Worm (Caenorhabditis elegans) whole organism, L4 larva: ENCODE measurements around the gene T27A8.2.

ENCODE experiments used
- Y105C5A.15 ChIP-seq: fragments of 200-800 bp; sonication (Bioruptor generic); IDR thresholded peaks from 2 replicates; pipeline ENCODE4 v1.3.6; 2022; ENCODE audit warnings: missing genetic modification characterization, missing compliant biosample characterization
- Y5F2A.4 ChIP-seq: fragments of 200-800 bp; sonication (Bioruptor generic); optimal IDR thresholded peaks from 2 replicates; lab custom pipeline; 2018; ENCODE audit warnings: mild to moderate bottlenecking, missing genetic modification characterization, missing compliant biosample characterization
- ZK337.2 ChIP-seq: fragments of 200-800 bp; sonication (Bioruptor generic); IDR thresholded peaks from 2 replicates; pipeline ENCODE4 v1.3.6; 2022; ENCODE audit warnings: missing genetic modification reagents, missing genetic modification characterization, missing compliant biosample characterization
- aha-1 ChIP-seq: fragments of 150-350 bp; peaks from one replicate; lab custom pipeline; 2014; ENCODE audit warnings: missing biosample characterization, missing genetic modification characterization
- ama-1 ChIP-seq: fragments of 150-350 bp; optimal IDR thresholded peaks from 2 replicates; lab custom pipeline; 2014; ENCODE audit warnings: inconsistent platforms, mixed read lengths
- ceh-28 ChIP-seq: fragments of 150-350 bp; optimal IDR thresholded peaks from 2 replicates; lab custom pipeline; 2014; ENCODE audit warnings: missing biosample characterization, missing genetic modification reagents, missing genetic modification characterization
- ceh-82 ChIP-seq: sonication (generic microtip); optimal IDR thresholded peaks from 2 replicates; lab custom pipeline; 2017; ENCODE audit warnings: missing biosample characterization, missing genetic modification characterization
- cey-2 ChIP-seq: sonication (generic microtip); optimal IDR thresholded peaks from 3 replicates; lab custom pipeline; 2017; ENCODE audit warnings: missing genetic modification characterization, mild to moderate bottlenecking, missing compliant biosample characterization, antibody characterized with exemption, borderline replicate concordance; ENCODE audit not compliant: insufficient read depth
- daf-16 ChIP-seq, 3 experiments: sonication (generic microtip); optimal IDR thresholded peaks; 2 replicates each; lab custom pipeline; 2016 to 2017; ENCODE audit warnings: missing genetic modification characterization in 3 of 3, missing genetic modification reagents in 3 of 3, mild to moderate bottlenecking in 2 of 3, missing compliant biosample characterization in 2 of 3, missing biosample characterization in 1 of 3, moderate library complexity in 1 of 3
- daf-8 ChIP-seq: fragments of 200-800 bp; sonication (Bioruptor generic); IDR thresholded peaks from 2 replicates; pipeline ENCODE4 v1.3.6; 2022; ENCODE audit warnings: missing genetic modification characterization, missing compliant biosample characterization
- dmd-9 ChIP-seq: fragments of 200-800 bp; sonication (Bioruptor generic); IDR thresholded peaks from 2 replicates; pipeline ENCODE4 v1.3.6; 2022; ENCODE audit warnings: missing genetic modification reagents, missing genetic modification characterization, missing compliant biosample characterization
- fkh-10 ChIP-seq: fragments of 150-350 bp; optimal IDR thresholded peaks from 2 replicates; lab custom pipeline; 2014; ENCODE audit warnings: missing biosample characterization, missing genetic modification reagents, missing genetic modification characterization
- hlh-11 ChIP-seq: fragments of 200-800 bp; sonication (Bioruptor generic); optimal IDR thresholded peaks from 2 replicates; lab custom pipeline; 2018; ENCODE audit warnings: mild to moderate bottlenecking, missing genetic modification characterization, missing compliant biosample characterization
- hmg-1.1 ChIP-seq: fragments of 200-800 bp; sonication (Bioruptor generic); IDR thresholded peaks from 2 replicates; pipeline ENCODE4 v1.3.6; 2022; ENCODE audit warnings: missing genetic modification reagents, missing genetic modification characterization, missing compliant biosample characterization
- lin-1 ChIP-seq: fragments of 200-800 bp; sonication (Bioruptor generic); IDR thresholded peaks from 2 replicates; pipeline ENCODE4 v1.3.6; 2022; ENCODE audit warnings: missing genetic modification reagents, missing genetic modification characterization, missing compliant biosample characterization
- lin-38 ChIP-seq: fragments of 200-800 bp; sonication (Bioruptor generic); IDR thresholded peaks from 2 replicates; pipeline ENCODE4 v1.3.6; 2022; ENCODE audit warnings: missing genetic modification reagents, missing genetic modification characterization, missing compliant biosample characterization
- madf-5 ChIP-seq, 2 experiments: fragments of 200-800 bp; sonication (Bioruptor generic); IDR thresholded peaks; 2 replicates each; pipeline ENCODE4 v1.3.6; 2022; ENCODE audit warnings: missing compliant biosample characterization in 2 of 2, missing genetic modification characterization in 2 of 2
- madf-9 ChIP-seq: fragments of 200-800 bp; sonication (Bioruptor generic); conservative IDR thresholded peaks from 2 replicates; pipeline ENCODE4 v1.3.6; 2022; ENCODE audit warnings: missing genetic modification reagents, missing genetic modification characterization, missing compliant biosample characterization
- mdt-29 ChIP-seq: fragments of 200-800 bp; sonication (Bioruptor generic); IDR thresholded peaks from 2 replicates; pipeline ENCODE4 v1.3.6; 2022; ENCODE audit warnings: missing genetic modification reagents, missing genetic modification characterization, missing compliant biosample characterization
- mes-2 ChIP-seq: sonication (generic microtip); optimal IDR thresholded peaks from 2 replicates; lab custom pipeline; 2016; ENCODE audit warnings: missing genotype, mild to moderate bottlenecking, missing genetic modification characterization, missing compliant biosample characterization; ENCODE audit not compliant: poor library complexity, severe bottlenecking
- nhr-10 ChIP-seq: fragments of 150-350 bp; optimal IDR thresholded peaks from 2 replicates; lab custom pipeline; 2014; ENCODE audit warnings: missing biosample characterization, missing genetic modification characterization
- nhr-11 ChIP-seq: fragments of 150-350 bp; optimal IDR thresholded peaks from 2 replicates; lab custom pipeline; 2014; ENCODE audit warnings: missing biosample characterization, missing genetic modification characterization
- nhr-111 ChIP-seq: fragments of 200-800 bp; sonication (Bioruptor generic); optimal IDR thresholded peaks from 2 replicates; lab custom pipeline; 2018; ENCODE audit warnings: mild to moderate bottlenecking, missing genetic modification characterization, missing compliant biosample characterization
- nhr-28 ChIP-seq: fragments of 150-350 bp; optimal IDR thresholded peaks from 2 replicates; lab custom pipeline; 2014; ENCODE audit warnings: missing biosample characterization, missing genetic modification characterization
- nhr-41 ChIP-seq: fragments of 200-800 bp; sonication (Bioruptor generic); IDR thresholded peaks from 2 replicates; pipeline ENCODE4 v1.3.6; 2022; ENCODE audit warnings: missing genetic modification reagents, missing genetic modification characterization, missing compliant biosample characterization
- nhr-48 ChIP-seq: sonication (generic microtip); optimal IDR thresholded peaks from 2 replicates; lab custom pipeline; 2016; ENCODE audit warnings: mild to moderate bottlenecking, missing genetic modification characterization, missing compliant biosample characterization
- pha-4 ChIP-seq, 2 experiments: fragments of 150-350 bp in 1 of 2; fragments of 200-800 bp in 1 of 2; sonication (Bioruptor generic) in 1 of 2; IDR thresholded peaks in 1 of 2; optimal IDR thresholded peaks in 1 of 2; 2 replicates each; pipeline versions ENCODE4 v1.3.6 to Lab custom; 2014 to 2022; ENCODE audit warnings: missing genetic modification characterization in 2 of 2, missing genetic modification reagents in 2 of 2, missing biosample characterization in 1 of 2, missing compliant biosample characterization in 1 of 2
- php-3 ChIP-seq: fragments of 200-800 bp; sonication (Bioruptor generic); IDR thresholded peaks from 2 replicates; pipeline ENCODE4 v1.3.6; 2022; ENCODE audit warnings: missing genetic modification reagents, missing genetic modification characterization, missing compliant biosample characterization
- pqm-1 ChIP-seq: sonication (generic microtip); optimal IDR thresholded peaks from 2 replicates; lab custom pipeline; 2017; ENCODE audit warnings: missing biosample characterization, missing genetic modification characterization
- saeg-2 ChIP-seq: fragments of 200-800 bp; sonication (Bioruptor generic); IDR thresholded peaks from 2 replicates; pipeline ENCODE4 v1.3.6; 2022; ENCODE audit warnings: missing genetic modification reagents, missing genetic modification characterization, missing compliant biosample characterization
- set-16 ChIP-seq: fragments of 200-800 bp; sonication (Bioruptor generic); IDR thresholded peaks from 2 replicates; pipeline ENCODE4 v1.3.6; 2022; ENCODE audit warnings: missing genetic modification reagents, missing genetic modification characterization, missing compliant biosample characterization
- skn-1 ChIP-seq: fragments of 150-350 bp; optimal IDR thresholded peaks from 2 replicates; lab custom pipeline; 2014; ENCODE audit warnings: missing biosample characterization, missing genetic modification characterization
- snpc-4 ChIP-seq: fragments of 150-350 bp; optimal IDR thresholded peaks from 2 replicates; lab custom pipeline; 2014; ENCODE audit warnings: missing biosample characterization, missing genetic modification characterization
- spr-1 ChIP-seq: sonication (generic microtip); optimal IDR thresholded peaks from 2 replicates; lab custom pipeline; 2016; ENCODE audit warnings: mild to moderate bottlenecking, missing genetic modification characterization, missing compliant biosample characterization
- unc-62 ChIP-seq, 3 experiments: fragments of 150-350 bp in 1 of 3; sonication (generic microtip); optimal IDR thresholded peaks in 2 of 3; peaks in 1 of 3; 1 replicate in 1 of 3; 2 replicates in 2 of 3; lab custom pipeline; 2014 to 2017; ENCODE audit warnings: missing biosample characterization in 3 of 3, missing genetic modification characterization in 3 of 3, missing genetic modification reagents in 3 of 3, missing genotype in 1 of 3
- vab-7 ChIP-seq: fragments of 200-800 bp; sonication (Bioruptor generic); IDR thresholded peaks from 2 replicates; pipeline ENCODE4 v1.3.6; 2022; ENCODE audit warnings: missing genetic modification reagents, missing genetic modification characterization, missing compliant biosample characterization
- zag-1 ChIP-seq: fragments of 150-350 bp; optimal IDR thresholded peaks from 2 replicates; lab custom pipeline; 2014; ENCODE audit warnings: missing biosample characterization, missing genetic modification characterization
- zip-11 ChIP-seq: fragments of 200-800 bp; sonication (Bioruptor generic); IDR thresholded peaks from 2 replicates; pipeline ENCODE4 v1.3.6; 2022; ENCODE audit warnings: missing genetic modification characterization, missing compliant biosample characterization

The T27A8.2 gene

DNA sequence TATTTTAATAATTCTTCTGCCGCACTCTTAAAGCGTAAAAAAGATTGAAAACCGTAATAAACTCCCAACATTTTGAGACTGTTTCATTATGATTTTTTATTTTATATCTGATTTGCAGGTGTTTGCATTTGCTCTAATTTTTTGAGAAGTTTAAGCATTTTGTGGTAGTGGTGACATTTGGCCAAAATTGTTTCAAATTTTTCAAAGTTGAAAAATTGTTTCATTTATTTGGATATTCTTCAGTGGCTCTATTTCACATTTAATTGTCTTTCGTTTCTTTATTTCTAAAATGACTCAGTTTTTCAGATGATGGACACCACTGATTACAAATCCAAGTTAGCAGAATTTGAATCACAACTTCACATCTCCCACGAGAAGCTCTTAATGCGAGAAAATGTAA, 35.6 kb upstream of the T27A8.2 start, which contains the start of gene C30F2.5:
Gene C30F2.5, plus strand, starts transcription at position 301 of the 400 bp plus-strand sequence.
- peak; percentile 1 for TF ChIP-seq aha-1 (tag; lab: Kevin White, UChicago)
- no peak for TF ChIP-seq madf-5 (GFP tag; IDR thresholded peaks at IDR 0.05; lab: Robert Waterston, UW)
- TF ChIP-seq vab-7 (GFP tag; lab: Robert Waterston, UW): no peak
- no peak for TF ChIP-seq skn-1 (tag; lab: Kevin White, UChicago)

ce11 chrX:16091166-16091565, 32.4 kb upstream of the T27A8.2 start:
- TF ChIP-seq hlh-11 (tag; lab: Kevin White, UChicago): peak; percentile 35
- no peak for TF ChIP-seq ama-1 (lab: Kevin White, UChicago)
- no peak for TF ChIP-seq nhr-11
- TF ChIP-seq php-3: 0 out of 2 replicates have a peak, but pooled peaks have one; percentile 18
- 0 out of 2 replicates have a peak, but pooled peaks have one; percentile 23 for TF ChIP-seq nhr-41
- TF ChIP-seq saeg-2 (GFP tag; lab: Robert Waterston, UW): 0 out of 2 replicates have a peak, but pooled peaks have one; percentile 14
- TF ChIP-seq snpc-4 (tag; lab: Kevin White, UChicago): peak; percentile 1

- TF ChIP-seq ZK337.2 (GFP tag; lab: Robert Waterston, UW) (no peak), nhr-28 (tag; lab: Kevin White, UChicago) (peak; percentile 30), nhr-10 (no peak), hlh-11 (tag; lab: Kevin White, UChicago) (peak; percentile 44), daf-16 (GFP tag; optimal IDR thresholded peaks at IDR 0.05; lab: Kevin White, UChicago) (no peak), daf-16 (tag; optimal IDR thresholded peaks at IDR 0.05; lab: Kevin White, UChicago) (peak; percentile 70), pqm-1 (tag; lab: Kevin White, UChicago) (peak; percentile 12)
These were observed 29.1 kb upstream of the T27A8.2 start for ce11 chrX:16087842-16088241.

ce11 chrX:16085094-16085493, 26.3 kb upstream of the T27A8.2 start, which contains the start of gene C30F2.2:
Gene C30F2.2 (minus strand): TSS chrX:16085215.
- TF ChIP-seq zag-1 (no peak), unc-62 (GFP tag; optimal IDR thresholded peaks at IDR 0.05 in 1 of 2; lab: Kevin White, UChicago) (peak in 1 of 2 experiments; percentile 48), unc-62 (tag; optimal IDR thresholded peaks at IDR 0.05; lab: Kevin White, UChicago) (no peak), vab-7 (GFP tag; lab: Robert Waterston, UW) (no peak), Y105C5A.15 (GFP tag; lab: Robert Waterston, UW) (no peak), pha-4 (GFP tag; IDR thresholded peaks at IDR 0.05; lab: Robert Waterston, UW) (no peak), pha-4 (tag; optimal IDR thresholded peaks at IDR 0.05; lab: Kevin White, UChicago) (peak; percentile 80), saeg-2 (GFP tag; lab: Robert Waterston, UW) (no peak), lin-1 (GFP tag; lab: Robert Waterston, UW) (no peak), zip-11 (GFP tag; lab: Robert Waterston, UW) (no peak), ceh-28 (tag; lab: Kevin White, UChicago) (no peak), Y5F2A.4 (GFP tag; lab: Kevin White, UChicago) (no peak)
- TF ChIP-seq, all 104 proteins: peak for 2

- TF ChIP-seq nhr-111 (GFP tag; lab: Kevin White, UChicago) (no peak), cey-2 (tag; lab: Kevin White, UChicago) (no peak), daf-8 (GFP tag; lab: Robert Waterston, UW) (no peak)
These were observed 23.3 kb upstream of the T27A8.2 start, which contains the start of gene idpp-14 for ce11 chrX:16082024-16082423. Gene idpp-14 (plus strand): TSS chrX:16082347.

DNA sequence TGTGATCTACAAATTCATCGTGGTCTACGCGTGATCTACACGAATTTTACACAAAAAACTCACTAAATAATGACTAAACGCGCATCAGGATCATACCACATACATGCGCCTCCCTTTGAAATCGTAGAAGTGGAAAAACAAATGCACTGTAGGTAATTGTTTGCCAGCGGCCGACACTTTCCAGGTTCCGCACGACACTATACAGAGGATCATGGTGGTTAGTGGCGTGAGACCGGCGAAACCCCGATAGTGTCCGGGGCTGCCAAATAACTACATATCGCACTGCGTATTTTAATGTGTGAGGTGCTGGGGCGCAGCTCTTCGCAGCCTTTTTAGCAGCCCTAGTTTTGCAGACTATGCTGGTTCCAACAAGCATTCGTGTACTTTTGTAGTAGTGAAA, 19.9 kb upstream of the T27A8.2 start:
- TF ChIP-seq aha-1 (tag; lab: Kevin White, UChicago) (peak; percentile 77), zag-1 (no peak)

DNA sequence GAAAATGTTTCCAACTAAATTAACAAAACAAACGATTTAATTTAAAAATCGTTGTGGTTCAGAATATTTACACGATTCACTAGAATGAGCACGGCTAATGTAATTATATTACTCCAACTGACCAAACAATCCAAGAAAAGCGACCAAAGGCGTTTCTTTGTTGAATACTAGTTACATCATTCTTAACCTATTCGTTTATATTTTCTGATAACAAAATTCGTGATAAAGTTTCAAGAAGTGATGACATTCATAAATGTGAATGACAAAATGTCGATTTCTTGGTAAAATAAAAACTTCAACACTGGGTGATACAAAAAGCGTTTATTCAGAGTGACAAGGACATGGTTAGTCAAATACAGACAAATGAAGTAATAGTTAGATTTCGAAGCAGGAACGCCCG, 17.7 kb upstream of the T27A8.2 start, which contains the start of gene C30F2.4:
Gene C30F2.4, minus strand, starts transcription at position 101 of the 400 bp plus-strand sequence.
- TF ChIP-seq nhr-48 (tag; lab: Kevin White, UChicago) (no peak), madf-9 (GFP tag; lab: Robert Waterston, UW) (no peak), dmd-9 (no peak), hmg-1.1 (GFP tag; lab: Robert Waterston, UW) (no peak), ZK337.2 (GFP tag; lab: Robert Waterston, UW) (no peak), set-16 (GFP tag; lab: Robert Waterston, UW) (no peak), fkh-10 (no peak), spr-1 (tag; lab: Kevin White, UChicago) (no peak), lin-38 (GFP tag; lab: Robert Waterston, UW) (no peak), ceh-82 (tag; lab: Kevin White, UChicago) (no peak), zip-11 (GFP tag; lab: Robert Waterston, UW) (no peak), mes-2 (tag; lab: Kevin White, UChicago) (no peak), pha-4 (GFP tag; IDR thresholded peaks at IDR 0.05; lab: Robert Waterston, UW) (no peak), pha-4 (tag; optimal IDR thresholded peaks at IDR 0.05; lab: Kevin White, UChicago) (no peak), mdt-29 (GFP tag; lab: Robert Waterston, UW) (no peak)
